Fruit fly (Drosophila melanogaster) whole organism, embryonic: ENCODE data around the gene smo.

Experiments
- Abd-B ChIP-seq: fragments of 200-800 bp; sonication (Bioruptor generic); optimal IDR thresholded peaks from 2 replicates; lab custom pipeline; 2018; ENCODE audit warnings: missing biosample characterization, mild to moderate bottlenecking, missing genetic modification characterization, moderate library complexity
- Adf1 ChIP-seq: fragments of 200-800 bp; sonication (Bioruptor generic); IDR thresholded peaks from 2 replicates; pipeline ENCODE4 v1.3.6; 2022; ENCODE audit warnings: missing biosample characterization, missing genetic modification characterization
- Aef1 ChIP-seq: fragments of 200-800 bp; sonication (Bioruptor generic); IDR thresholded peaks from 3 replicates; pipeline ENCODE4 v1.3.6; 2022; ENCODE audit warnings: missing biosample characterization, missing genetic modification characterization
- Atf3 ChIP-seq: fragments of 200-800 bp; sonication (Bioruptor generic); optimal IDR thresholded peaks from 3 replicates; lab custom pipeline; 2016; ENCODE audit warnings: missing biosample characterization, missing genetic modification characterization
- Awh ChIP-seq: fragments of 200-800 bp; sonication (Bioruptor generic); IDR thresholded peaks from 2 replicates; pipeline ENCODE4, ENCODE4 v1.3.6; 2022; ENCODE audit warnings: missing biosample characterization, missing genetic modification characterization
- CG11085 ChIP-seq: fragments of 200-800 bp; sonication (Bioruptor generic); IDR thresholded peaks from 2 replicates; pipeline ENCODE4 v1.3.6; 2022; ENCODE audit warnings: missing biosample characterization, missing genetic modification characterization
- CG12744 ChIP-seq: fragments of 200-800 bp; sonication (Bioruptor generic); optimal IDR thresholded peaks from 2 replicates; lab custom pipeline; 2016; ENCODE audit warnings: missing biosample characterization, missing genetic modification characterization
- CG34422 ChIP-seq: fragments of 200-800 bp; sonication (Bioruptor generic); IDR thresholded peaks from 3 replicates; pipeline ENCODE4 v1.3.6; 2022; ENCODE audit warnings: missing biosample characterization, missing genetic modification characterization
- CG3726 ChIP-seq: fragments of 200-800 bp; sonication (Bioruptor generic); IDR thresholded peaks from 3 replicates; pipeline ENCODE4, ENCODE4 v1.3.6; 2022; ENCODE audit warnings: missing biosample characterization, missing genetic modification characterization
- CG4730 ChIP-seq: fragments of 200-800 bp; sonication (Bioruptor generic); IDR thresholded peaks from 2 replicates; pipeline ENCODE4 v1.3.6; 2022; ENCODE audit warnings: missing biosample characterization, missing genetic modification characterization
- CG5245 ChIP-seq: fragments of 200-800 bp; sonication (Bioruptor generic); optimal IDR thresholded peaks from 3 replicates; lab custom pipeline; 2016; ENCODE audit warnings: missing biosample characterization, missing genetic modification characterization
- CG7372 ChIP-seq: fragments of 200-800 bp; sonication (Bioruptor generic); IDR thresholded peaks from 2 replicates; pipeline ENCODE4 v1.3.6; 2022; ENCODE audit warnings: missing biosample characterization, missing genetic modification characterization
- CG8290 ChIP-seq, 3 experiments: fragments of 200-800 bp; sonication (Bioruptor generic); optimal IDR thresholded peaks; 2 replicates each; lab custom pipeline; 2016 to 2019; ENCODE audit warnings: missing biosample characterization in 3 of 3, missing genetic modification characterization in 3 of 3, mild to moderate bottlenecking in 2 of 3, moderate library complexity in 1 of 3
- CG8924 ChIP-seq: fragments of 200-800 bp; optimal IDR thresholded peaks from 3 replicates; lab custom pipeline; 2019; ENCODE audit warnings: missing biosample characterization, mild to moderate bottlenecking, missing genetic modification characterization, moderate library complexity
- CoRest ChIP-seq: fragments of 200-800 bp; sonication (Bioruptor generic); optimal IDR thresholded peaks from 3 replicates; lab custom pipeline; 2018; ENCODE audit warnings: missing biosample characterization, mild to moderate bottlenecking, missing genetic modification characterization, moderate library complexity
- D19A ChIP-seq: fragments of 200-800 bp; optimal IDR thresholded peaks from 3 replicates; lab custom pipeline; 2019; ENCODE audit warnings: missing biosample characterization, mild to moderate bottlenecking, missing genetic modification characterization, moderate library complexity
- D19B ChIP-seq: fragments of 200-800 bp; sonication (Bioruptor generic); optimal IDR thresholded peaks from 2 replicates; lab custom pipeline; 2017; ENCODE audit warnings: missing biosample characterization, mild to moderate bottlenecking, missing genetic modification characterization
- Dip2 ChIP-seq: fragments of 200-800 bp; sonication (Bioruptor generic); IDR thresholded peaks from 2 replicates; pipeline ENCODE4 v1.3.6; 2022; ENCODE audit warnings: missing biosample characterization, missing genetic modification characterization
- Dref ChIP-seq: fragments of 200-800 bp; sonication (Bioruptor generic); IDR thresholded peaks from 2 replicates; pipeline ENCODE4 v1.3.6; 2022; ENCODE audit warnings: missing biosample characterization, missing genetic modification characterization
- Drgx ChIP-seq: fragments of 200-800 bp; sonication (Bioruptor generic); IDR thresholded peaks from 2 replicates; pipeline ENCODE4 v1.3.6; 2022; ENCODE audit warnings: missing biosample characterization, missing genetic modification characterization
- GATAe ChIP-seq: fragments of 200-800 bp; sonication (Bioruptor generic); conservative IDR thresholded peaks from 2 replicates; pipeline ENCODE4 v1.3.6; 2022; ENCODE audit warnings: missing biosample characterization, missing genetic modification characterization
- Hmr ChIP-seq: fragments of 200-800 bp; sonication (Bioruptor generic); optimal IDR thresholded peaks from 3 replicates; lab custom pipeline; 2017; ENCODE audit warnings: mild to moderate bottlenecking, missing biosample characterization, missing genetic modification reagents, missing genetic modification characterization
- NC2α ChIP-seq: fragments of 200-800 bp; sonication (Bioruptor generic); optimal IDR thresholded peaks from 2 replicates; lab custom pipeline; 2016; ENCODE audit warnings: missing biosample characterization, missing genetic modification characterization
- Ssrp ChIP-seq: fragments of 200-800 bp; sonication (Bioruptor generic); optimal IDR thresholded peaks from 2 replicates; lab custom pipeline; 2018; ENCODE audit warnings: missing biosample characterization, mild to moderate bottlenecking, missing genetic modification characterization, moderate library complexity
- Stat92E ChIP-seq, 3 experiments: fragments of >200 bp in 2 of 3; fragments of 200-800 bp in 1 of 3; sonication (Bioruptor generic) in 1 of 3; optimal IDR thresholded peaks; 2 replicates each; lab custom pipeline; 2017 to 2019; ENCODE audit warnings: missing biosample characterization in 3 of 3, missing genetic modification characterization in 3 of 3, mild to moderate bottlenecking in 1 of 3, moderate library complexity in 1 of 3
- abd-A ChIP-seq: fragments of 200-800 bp; sonication (Bioruptor generic); optimal IDR thresholded peaks from 3 replicates; lab custom pipeline; 2019; ENCODE audit warnings: missing biosample characterization, mild to moderate bottlenecking, missing genetic modification characterization, moderate library complexity
- ato ChIP-seq: fragments of 200-800 bp; sonication (Bioruptor generic); IDR thresholded peaks from 2 replicates; pipeline ENCODE4 v1.3.6; 2022; ENCODE audit warnings: missing biosample characterization, missing genetic modification characterization; ENCODE audit not compliant: partially characterized antibody
- bbx ChIP-seq: fragments of 200-800 bp; sonication (Bioruptor generic); IDR thresholded peaks from 2 replicates; pipeline ENCODE4 v1.3.6; 2022; ENCODE audit warnings: missing biosample characterization, missing genetic modification characterization; ENCODE audit not compliant: partially characterized antibody
- cad ChIP-seq: fragments of >200 bp; optimal IDR thresholded peaks from 2 replicates; lab custom pipeline; 2017; ENCODE audit warnings: missing biosample characterization, missing genetic modification characterization
- chn ChIP-seq: fragments of 200-800 bp; sonication (Bioruptor generic); optimal IDR thresholded peaks from 2 replicates; lab custom pipeline; 2016; ENCODE audit warnings: missing biosample characterization, missing genetic modification characterization
- croc ChIP-seq: fragments of 200-800 bp; sonication (Bioruptor generic); conservative IDR thresholded peaks from 3 replicates; pipeline ENCODE4 v1.3.6; 2022; ENCODE audit warnings: missing biosample characterization, missing genetic modification characterization
- crp ChIP-seq, 2 experiments: fragments of 200-800 bp; sonication (Bioruptor generic); optimal IDR thresholded peaks; 2 replicates in 1 of 2; 3 replicates in 1 of 2; lab custom pipeline; 2017; ENCODE audit warnings: missing biosample characterization in 2 of 2, missing genetic modification characterization in 2 of 2, mild to moderate bottlenecking in 1 of 2, moderate library complexity in 1 of 2
- da ChIP-seq: fragments of 200-800 bp; sonication (Bioruptor generic); optimal IDR thresholded peaks from 2 replicates; lab custom pipeline; 2016; ENCODE audit warnings: missing biosample characterization, missing genetic modification characterization
- dan ChIP-seq: fragments of 200-800 bp; sonication (Bioruptor generic); IDR thresholded peaks from 2 replicates; pipeline ENCODE4 v1.3.6; 2022; ENCODE audit warnings: missing biosample characterization, missing genetic modification characterization
- dimm ChIP-seq: fragments of 200-800 bp; sonication (Bioruptor generic); IDR thresholded peaks from 2 replicates; pipeline ENCODE4 v1.3.6; 2022; ENCODE audit warnings: missing biosample characterization, missing genetic modification characterization
- eyg ChIP-seq: fragments of 200-800 bp; sonication (Bioruptor generic); optimal IDR thresholded peaks from 3 replicates; lab custom pipeline; 2016; ENCODE audit warnings: missing biosample characterization, missing genetic modification characterization
- hbn ChIP-seq: fragments of 200-800 bp; sonication (Bioruptor generic); IDR thresholded peaks from 2 replicates; pipeline ENCODE4 v1.3.6; 2022; ENCODE audit warnings: missing biosample characterization, missing genetic modification characterization; ENCODE audit not compliant: partially characterized antibody
- her ChIP-seq: fragments of 200-800 bp; sonication (Bioruptor generic); optimal IDR thresholded peaks from 2 replicates; lab custom pipeline; 2016; ENCODE audit warnings: missing biosample characterization, missing genetic modification characterization
- inv ChIP-seq: fragments of 200-800 bp; sonication (Bioruptor generic); IDR thresholded peaks from 2 replicates; pipeline ENCODE4 v1.3.6; 2022; ENCODE audit warnings: missing biosample characterization, missing genetic modification characterization; ENCODE audit not compliant: partially characterized antibody
- lmd ChIP-seq: fragments of 200-800 bp; sonication (Bioruptor generic); IDR thresholded peaks from 2 replicates; pipeline ENCODE4 v1.3.6; 2022; ENCODE audit warnings: missing biosample characterization, missing genetic modification characterization
- nerfin-2 ChIP-seq: fragments of 200-800 bp; sonication (Bioruptor generic); IDR thresholded peaks from 2 replicates; pipeline ENCODE4 v1.3.6; 2022; ENCODE audit warnings: missing biosample characterization, missing genetic modification characterization; ENCODE audit not compliant: partially characterized antibody
- pnt ChIP-seq: fragments of 200-800 bp; sonication (Bioruptor generic); optimal IDR thresholded peaks from 3 replicates; lab custom pipeline; 2016; ENCODE audit warnings: missing biosample characterization, missing genetic modification characterization
- psq ChIP-seq: fragments of 200-800 bp; sonication (Bioruptor generic); optimal IDR thresholded peaks from 2 replicates; lab custom pipeline; 2017; ENCODE audit warnings: missing biosample characterization, missing genetic modification characterization
- pzg ChIP-seq: fragments of 200-800 bp; sonication (Bioruptor generic); optimal IDR thresholded peaks from 3 replicates; lab custom pipeline; 2018; ENCODE audit warnings: missing biosample characterization, mild to moderate bottlenecking, missing genetic modification characterization, moderate library complexity
- sisA ChIP-seq: fragments of 200-800 bp; sonication (Bioruptor generic); IDR thresholded peaks from 2 replicates; pipeline ENCODE4 v1.3.6; 2022; ENCODE audit warnings: missing biosample characterization, missing genetic modification characterization
- sob ChIP-seq: fragments of 200-800 bp; sonication (Bioruptor generic); IDR thresholded peaks from 2 replicates; pipeline ENCODE4 v1.3.6; 2022; ENCODE audit warnings: missing biosample characterization, missing genetic modification characterization
- sr ChIP-seq: fragments of 200-800 bp; sonication (Bioruptor generic); IDR thresholded peaks from 3 replicates; pipeline ENCODE4 v1.3.6; 2022; ENCODE audit warnings: missing biosample characterization, missing genetic modification characterization
- tgo ChIP-seq: fragments of 200-800 bp; sonication (Bioruptor generic); IDR thresholded peaks from 3 replicates; pipeline ENCODE4 v1.3.6; 2022; ENCODE audit warnings: missing biosample characterization, missing genetic modification characterization
- tin ChIP-seq: fragments of 200-800 bp; sonication (Bioruptor generic); optimal IDR thresholded peaks from 3 replicates; lab custom pipeline; 2016; ENCODE audit warnings: missing biosample characterization, missing genetic modification characterization
- ttk ChIP-seq: fragments of 200-800 bp; sonication (Bioruptor generic); IDR thresholded peaks from 2 replicates; pipeline ENCODE4 v2.1.2; 2022; ENCODE audit warnings: missing biosample characterization, missing genetic modification characterization
- z ChIP-seq: fragments of 200-800 bp; sonication (Bioruptor generic); IDR thresholded peaks from 3 replicates; pipeline ENCODE4 v1.3.6; 2022; ENCODE audit warnings: missing biosample characterization, missing genetic modification characterization

smo gene

DNA sequence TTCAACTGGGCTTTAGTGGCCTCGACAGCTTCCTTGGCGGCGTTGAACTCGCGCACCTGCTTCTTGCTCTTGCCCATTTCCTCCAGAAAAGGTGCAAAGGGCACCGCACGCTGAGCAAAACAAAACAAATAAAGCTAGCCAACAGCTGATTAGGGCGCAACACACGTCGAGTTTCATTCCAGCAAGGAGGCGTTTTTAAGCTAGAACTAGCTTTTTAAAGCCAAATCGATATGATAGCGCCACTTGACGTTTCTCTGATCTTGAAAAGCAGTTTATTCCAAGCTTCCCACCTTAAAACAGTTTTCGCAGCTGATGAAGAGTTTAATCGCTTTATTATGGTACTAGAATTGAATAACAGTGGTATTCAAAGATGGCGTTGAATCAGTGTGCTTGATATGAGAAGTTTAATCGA lies 5.7 kb downstream of the smo start, which contains the start of gene CG11601 (continued):
- TF ChIP-seq tin (no peak), Abd-B (peak; percentile 44), Ssrp (tag; lab: Kevin White, UChicago) (peak; percentile 11), pnt (GFP tag; lab: Kevin White, UChicago) (peak; percentile 0), Dref (GFP tag; lab: Robert Waterston, UW) (peak; percentile 52), CG4730 (GFP tag; lab: Robert Waterston, UW) (no peak), sisA (GFP tag; lab: Robert Waterston, UW) (0 out of 2 replicates have a peak, but pooled peaks have one; percentile 5), pzg (peak; percentile 71), eyg (GFP tag; lab: Kevin White, UChicago) (no peak), her (GFP tag; lab: Kevin White, UChicago) (peak; percentile 52), CG11085 (no peak), dan (GFP tag; lab: Robert Waterston, UW) (no peak), lmd (GFP tag; lab: Robert Waterston, UW) (peak; percentile 41; the same call in 1 of the 2 replicates), sob (GFP tag; lab: Robert Waterston, UW) (peak; percentile 50; the same call in 1 of the 2 replicates), nerfin-2 (GFP tag; lab: Robert Waterston, UW) (no peak), Atf3 (no peak), CG3726 (no peak), CG8924 (tag; lab: Kevin White, UChicago) (peak; percentile 13), croc (GFP tag; lab: Robert Waterston, UW) (no peak), chn (GFP tag; lab: Kevin White, UChicago) (peak; percentile 19), GATAe (GFP tag; lab: Robert Waterston, UW) (no peak), ato (GFP tag; lab: Robert Waterston, UW) (no peak), Stat92E (GFP tag; optimal IDR thresholded peaks at IDR 0.05; lab: Kevin White, UChicago) (no peak), CG7372 (GFP tag; lab: Robert Waterston, UW) (no peak), Awh (GFP tag; lab: Robert Waterston, UW) (no peak), CG12744 (GFP tag; lab: Kevin White, UChicago) (no peak), crp (GFP tag; optimal IDR thresholded peaks at IDR 0.05; lab: Kevin White, UChicago) (peak; percentile 42 to 91), bbx (GFP tag; lab: Robert Waterston, UW) (peak; percentile 33; the same call in 1 of the 2 replicates), CG5245 (no peak), CG8290 (GFP tag; optimal IDR thresholded peaks at IDR 0.05; lab: Kevin White, UChicago) (no peak), CG8290 (tag; optimal IDR thresholded peaks at IDR 0.05; lab: Kevin White, UChicago) (peak in 1 of 2 experiments; percentile 64), CoRest (tag; lab: Kevin White, UChicago) (peak; percentile 39), D19A (tag; lab: Kevin White, UChicago) (no peak), Dip2 (GFP tag; lab: Robert Waterston, UW) (no peak), Aef1 (GFP tag; lab: Robert Waterston, UW) (0 out of 3 replicates have a peak, but pooled peaks have one; percentile 20), sr (GFP tag; lab: Robert Waterston, UW) (no peak), inv (GFP tag; lab: Robert Waterston, UW) (no peak), Drgx (GFP tag; lab: Robert Waterston, UW) (no peak), hbn (GFP tag; lab: Robert Waterston, UW) (peak; percentile 25; the same call in 1 of the 2 replicates), dimm (GFP tag; lab: Robert Waterston, UW) (no peak), da (GFP tag; lab: Kevin White, UChicago) (no peak), cad (GFP tag; lab: Kevin White, UChicago) (no peak), tgo (GFP tag; lab: Robert Waterston, UW) (0 out of 3 replicates have a peak, but pooled peaks have one; percentile 14), psq (GFP tag; lab: Kevin White, UChicago) (peak; percentile 44), D19B (no peak), ttk (GFP tag; lab: Robert Waterston, UW) (no peak), abd-A (no peak), Adf1 (GFP tag; lab: Robert Waterston, UW) (no peak), Hmr (GFP tag; lab: Kevin White, UChicago) (peak; percentile 31), CG34422 (GFP tag; lab: Robert Waterston, UW) (peak; percentile 52; the same call in 1 of the 3 replicates), z (GFP tag; lab: Robert Waterston, UW) (no peak), NC2α (GFP tag; lab: Kevin White, UChicago) (no peak)
